Fruit fly (Drosophila melanogaster): ENCODE results near the gene CG14354.

dm6 chr3R:25787198-25787597, 28.1 kb upstream of the CG14354 start, which contains the start of gene CG4960:
- TF ChIP-seq CTCF (optimal IDR thresholded peaks at IDR 0.05), result no peak
- TF ChIP-seq CG8478 (optimal IDR thresholded peaks at IDR 0.05), result no peak

All from S2 (cell line).